Fruit fly (Drosophila melanogaster) whole organism, adult: ENCODE results near the gene TbCMF46.
A peak's percentile ranks its signal among the peaks of the same experiment; 100 is the strongest.

Experiments
- CG11617 ChIP-seq: fragments of 200-800 bp; sonication (Bioruptor generic); optimal IDR thresholded peaks from 2 replicates; lab custom pipeline; 2017; ENCODE audit warnings: mild to moderate bottlenecking, missing biosample characterization, missing genetic modification reagents, missing genetic modification characterization
- CG12768 ChIP-seq: fragments of 200-800 bp; sonication (Bioruptor generic); optimal IDR thresholded peaks from 2 replicates; lab custom pipeline; 2017; ENCODE audit warnings: missing biosample characterization, missing genetic modification characterization, mild to moderate bottlenecking, moderate library complexity, missing genetic modification reagents
- CG14711 ChIP-seq: fragments of 200-800 bp; sonication (Bioruptor generic); optimal IDR thresholded peaks from 2 replicates; lab custom pipeline; 2018; ENCODE audit warnings: missing biosample characterization, mild to moderate bottlenecking, missing genetic modification characterization, moderate library complexity
- CG1620 ChIP-seq: fragments of 200-800 bp; sonication (Bioruptor generic); optimal IDR thresholded peaks from 2 replicates; lab custom pipeline; 2016; ENCODE audit warnings: missing biosample characterization, missing genetic modification characterization
- CG33017 ChIP-seq: fragments of 200-800 bp; sonication (Bioruptor generic); optimal IDR thresholded peaks from 2 replicates; lab custom pipeline; 2018; ENCODE audit warnings: missing biosample characterization, mild to moderate bottlenecking, missing genetic modification characterization, moderate library complexity
- CG5204 ChIP-seq: fragments of 200-800 bp; sonication (Bioruptor generic); optimal IDR thresholded peaks from 2 replicates; lab custom pipeline; 2016; ENCODE audit warnings: missing biosample characterization, missing genetic modification characterization
- CG7045 ChIP-seq: fragments of 200-800 bp; sonication (Bioruptor generic); optimal IDR thresholded peaks from 2 replicates; lab custom pipeline; 2017; ENCODE audit warnings: missing biosample characterization, mild to moderate bottlenecking, missing genetic modification characterization
- CG7101 ChIP-seq: fragments of 200-800 bp; sonication (Bioruptor generic); optimal IDR thresholded peaks from 2 replicates; lab custom pipeline; 2018; ENCODE audit warnings: missing biosample characterization, mild to moderate bottlenecking, missing genetic modification characterization, moderate library complexity
- Clk ChIP-seq: fragments of 200-800 bp; sonication (Bioruptor generic); optimal IDR thresholded peaks from 2 replicates; lab custom pipeline; 2017; ENCODE audit warnings: missing biosample characterization, missing genetic modification characterization
- Crg-1 ChIP-seq: fragments of 200-800 bp; sonication (Bioruptor generic); optimal IDR thresholded peaks from 2 replicates; lab custom pipeline; 2016; ENCODE audit warnings: missing biosample characterization, missing genetic modification characterization
- Hr96 ChIP-seq: fragments of 200-800 bp; sonication (Bioruptor generic); optimal IDR thresholded peaks from 2 replicates; lab custom pipeline; 2016; ENCODE audit warnings: missing biosample characterization, missing genetic modification characterization
- Mnt ChIP-seq: fragments of 200-800 bp; sonication (Bioruptor generic); optimal IDR thresholded peaks from 2 replicates; lab custom pipeline; 2016; ENCODE audit warnings: missing biosample characterization, mild to moderate bottlenecking, missing genetic modification characterization
- bab1 ChIP-seq: fragments of 200-800 bp; sonication (Bioruptor generic); optimal IDR thresholded peaks from 3 replicates; lab custom pipeline; 2019; ENCODE audit warnings: missing biosample characterization, mild to moderate bottlenecking, missing genetic modification characterization, moderate library complexity
- cic ChIP-seq: fragments of 200-800 bp; sonication (Bioruptor generic); optimal IDR thresholded peaks from 2 replicates; lab custom pipeline; 2017; ENCODE audit warnings: missing biosample characterization, mild to moderate bottlenecking, missing genetic modification characterization, moderate library complexity
- cnc ChIP-seq, 2 experiments: fragments of >200 bp; optimal IDR thresholded peaks; 2 replicates each; lab custom pipeline; 2017
- kay ChIP-seq: fragments of 200-800 bp; sonication (Bioruptor generic); peaks from one replicate; lab custom pipeline; 2016; ENCODE audit warnings: missing biosample characterization, missing genetic modification characterization, borderline replicate concordance
- ovo ChIP-seq: fragments of 200-800 bp; sonication (Bioruptor generic); optimal IDR thresholded peaks from 2 replicates; lab custom pipeline; 2016; ENCODE audit warnings: missing biosample characterization, missing genetic modification characterization
- pad ChIP-seq: fragments of 200-800 bp; sonication (Bioruptor generic); optimal IDR thresholded peaks from 3 replicates; lab custom pipeline; 2017; ENCODE audit warnings: missing biosample characterization, missing genetic modification characterization, mild to moderate bottlenecking, moderate library complexity, missing genetic modification reagents
- tj ChIP-seq: fragments of 200-800 bp; sonication (Bioruptor generic); optimal IDR thresholded peaks from 3 replicates; lab custom pipeline; 2017; ENCODE audit warnings: missing biosample characterization, mild to moderate bottlenecking, missing genetic modification characterization, moderate library complexity
- toe ChIP-seq: fragments of 200-800 bp; sonication (Bioruptor generic); optimal IDR thresholded peaks from 2 replicates; lab custom pipeline; 2016; ENCODE audit warnings: missing biosample characterization, missing genetic modification characterization

TbCMF46 gene

dm6 chr2L:9937908-9938307 lies 13.2 kb upstream of the TbCMF46 start, which contains the start of gene Arglu1:
Gene Arglu1 (minus strand): TSS chr2L:9938134.
- peak; percentile 34 for TF ChIP-seq CG12768 (GFP tag; lab: Kevin White, UChicago)
- TF ChIP-seq CG1620 (GFP tag; lab: Kevin White, UChicago), result peak; percentile 30
- TF ChIP-seq tj, result no peak
- TF ChIP-seq pad, result peak; percentile 45
- TF ChIP-seq Crg-1, result no peak
- TF ChIP-seq CG14711, result peak; percentile 35
- no peak for TF ChIP-seq CG11617 (GFP tag; lab: Kevin White, UChicago)
- TF ChIP-seq cnc (optimal IDR thresholded peaks at IDR 0.05; lab: Kevin White, UChicago), result no peak
- peak; percentile 51 for TF ChIP-seq CG7101 (tag; lab: Kevin White, UChicago)
- peak; percentile 34 for TF ChIP-seq Mnt (GFP tag; lab: Kevin White, UChicago)
- peak; percentile 38 for TF ChIP-seq Clk (GFP tag; lab: Kevin White, UChicago)
- no peak for TF ChIP-seq CG7045 (GFP tag; lab: Kevin White, UChicago)
- TF ChIP-seq Hr96 (GFP tag; lab: Kevin White, UChicago), result peak; percentile 49
- TF ChIP-seq ovo (GFP tag; lab: Kevin White, UChicago), result no peak
- TF ChIP-seq CG5204 (GFP tag; lab: Kevin White, UChicago), result no peak
- no peak for TF ChIP-seq cic
- TF ChIP-seq toe (GFP tag; lab: Kevin White, UChicago), result peak; percentile 37
- no peak for TF ChIP-seq kay (GFP tag; lab: Kevin White, UChicago)
- peak; percentile 46 for TF ChIP-seq bab1 (GFP tag; lab: Kevin White, UChicago)
- TF ChIP-seq CG33017, result no peak

DNA sequence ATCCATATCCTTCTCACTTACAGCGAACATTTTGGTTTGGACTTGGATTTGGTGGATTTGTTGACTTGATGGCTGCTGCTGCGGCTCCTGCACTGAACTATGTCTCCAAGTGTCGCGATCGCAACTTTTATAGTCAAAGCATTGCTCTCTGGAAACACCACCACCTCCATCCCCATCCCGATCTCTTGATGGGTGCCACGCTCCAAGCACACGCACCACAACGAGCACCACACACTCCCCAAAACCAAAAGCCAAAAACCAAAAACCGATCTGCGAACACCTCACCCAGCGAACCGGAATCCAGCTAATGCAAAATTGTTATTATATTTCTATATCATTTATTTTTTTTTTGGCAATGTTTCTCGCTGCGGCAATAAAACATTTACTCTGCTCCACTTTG lies 8.4 kb upstream of the TbCMF46 start, which contains the start of gene Cpr30F:
Gene Cpr30F, minus strand, starts transcription at position 101 of the 400 bp plus-strand sequence.
- TF ChIP-seq kay (GFP tag; lab: Kevin White, UChicago) (no peak), Crg-1 (no peak), CG12768 (GFP tag; lab: Kevin White, UChicago) (no peak), CG11617 (GFP tag; lab: Kevin White, UChicago) (no peak), CG33017 (no peak), CG1620 (GFP tag; lab: Kevin White, UChicago) (no peak), Hr96 (GFP tag; lab: Kevin White, UChicago) (no peak)

DNA sequence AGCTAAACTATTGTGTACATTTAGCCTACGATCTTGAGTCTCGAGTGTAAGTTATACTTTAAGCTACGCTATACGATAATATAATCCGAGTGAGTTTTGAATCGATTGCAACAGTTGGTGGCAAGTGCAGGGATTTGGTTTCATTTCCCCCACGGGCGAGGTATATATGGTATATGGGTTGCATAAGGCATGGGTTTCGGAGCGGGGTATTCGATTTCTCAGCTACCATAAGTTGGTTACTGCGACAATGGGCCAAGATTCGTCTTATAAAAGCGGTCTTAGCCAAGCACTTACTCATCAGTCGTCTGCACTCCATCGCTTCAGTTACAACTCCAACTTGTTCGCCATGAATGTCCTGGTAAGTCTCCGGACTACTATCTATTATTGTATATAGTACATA lies 5.6 kb upstream of the TbCMF46 start, which contains the start of gene CG42367:
Gene CG42367, plus strand, starts transcription at position 301 of the 400 bp plus-strand sequence.
- no peak for TF ChIP-seq CG5204 (GFP tag; lab: Kevin White, UChicago)

DNA sequence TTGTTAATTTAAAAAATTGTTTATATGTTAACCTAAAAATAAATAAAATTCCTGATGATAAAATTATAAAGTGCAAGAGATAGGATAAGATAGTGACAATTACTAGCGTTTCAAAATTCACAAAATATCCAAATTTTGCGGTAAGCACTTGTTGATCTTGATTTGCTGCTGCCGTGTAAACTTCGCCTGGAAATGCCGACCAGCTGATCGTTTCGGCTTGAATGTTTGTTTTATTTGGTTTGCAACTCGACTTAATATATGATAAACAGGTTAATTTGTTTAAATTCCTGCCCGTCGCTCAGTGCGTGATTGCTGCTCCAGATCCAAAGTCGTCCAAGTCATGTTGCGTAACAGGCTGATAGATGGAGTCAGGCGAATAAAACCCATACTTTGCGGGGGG lies 3.3 kb downstream of the TbCMF46 start, which contains the start of gene CG4592:
Gene CG4592, plus strand, starts transcription at position 233 of the 400 bp plus-strand sequence.
- peak; percentile 25 for TF ChIP-seq pad
- TF ChIP-seq CG33017, result peak; percentile 72
- peak; percentile 40 for TF ChIP-seq CG5204 (GFP tag; lab: Kevin White, UChicago)
- TF ChIP-seq kay (GFP tag; lab: Kevin White, UChicago), result peak; percentile 88
- TF ChIP-seq ovo (GFP tag; lab: Kevin White, UChicago), result no peak
- peak; percentile 24 for TF ChIP-seq cic
- peak; percentile 78 for TF ChIP-seq CG7101 (tag; lab: Kevin White, UChicago)
- TF ChIP-seq CG14711, result peak; percentile 66
- peak; percentile 79 for TF ChIP-seq CG11617 (GFP tag; lab: Kevin White, UChicago)
- TF ChIP-seq tj, result peak; percentile 56
- peak; percentile 12 for TF ChIP-seq CG1620 (GFP tag; lab: Kevin White, UChicago)
- peak; percentile 67 for TF ChIP-seq toe (GFP tag; lab: Kevin White, UChicago)
- TF ChIP-seq CG7045 (GFP tag; lab: Kevin White, UChicago), result peak; percentile 72
- TF ChIP-seq CG12768 (GFP tag; lab: Kevin White, UChicago), result peak; percentile 82
- peak; percentile 69 for TF ChIP-seq Hr96 (GFP tag; lab: Kevin White, UChicago)
- TF ChIP-seq cnc (optimal IDR thresholded peaks at IDR 0.05; lab: Kevin White, UChicago), result no peak
- TF ChIP-seq Crg-1, result no peak
- TF ChIP-seq Mnt (GFP tag; lab: Kevin White, UChicago), result peak; percentile 51
- TF ChIP-seq bab1 (GFP tag; lab: Kevin White, UChicago), result peak; percentile 85
- TF ChIP-seq Clk (GFP tag; lab: Kevin White, UChicago), result no peak

dm6 chr2L:9919949-9920348 lies 4.7 kb downstream of the TbCMF46 start, which contains the start of gene CG4594:
Gene CG4594 (plus strand): TSS chr2L:9920160.
- no peak for TF ChIP-seq Clk (GFP tag; lab: Kevin White, UChicago)
- TF ChIP-seq Hr96 (GFP tag; lab: Kevin White, UChicago), result no peak
- no peak for TF ChIP-seq CG33017

- no peak for TF ChIP-seq CG7045 (GFP tag; lab: Kevin White, UChicago)
- TF ChIP-seq bab1 (GFP tag; lab: Kevin White, UChicago), result no peak
- TF ChIP-seq CG7101 (tag; lab: Kevin White, UChicago), result no peak
- no peak for TF ChIP-seq tj
- TF ChIP-seq CG33017, result no peak
- no peak for TF ChIP-seq CG1620 (GFP tag; lab: Kevin White, UChicago)
- TF ChIP-seq toe (GFP tag; lab: Kevin White, UChicago), result no peak
- no peak for TF ChIP-seq Crg-1
- TF ChIP-seq cnc (optimal IDR thresholded peaks at IDR 0.05; lab: Kevin White, UChicago), result no peak
- TF ChIP-seq CG14711, result no peak
- TF ChIP-seq ovo (GFP tag; lab: Kevin White, UChicago), result no peak
- no peak for TF ChIP-seq cic
- no peak for TF ChIP-seq CG12768 (GFP tag; lab: Kevin White, UChicago)
- no peak for TF ChIP-seq CG5204 (GFP tag; lab: Kevin White, UChicago)
- no peak for TF ChIP-seq Hr96 (GFP tag; lab: Kevin White, UChicago)
- no peak for TF ChIP-seq kay (GFP tag; lab: Kevin White, UChicago)
- no peak for TF ChIP-seq Clk (GFP tag; lab: Kevin White, UChicago)
- no peak for TF ChIP-seq CG11617 (GFP tag; lab: Kevin White, UChicago)
Measured at dm6 chr2L:9919218-9919617, 5.4 kb downstream of the TbCMF46 start.
